Worm (Caenorhabditis elegans): ENCODE results near the gene jmjd-4.

DNA sequence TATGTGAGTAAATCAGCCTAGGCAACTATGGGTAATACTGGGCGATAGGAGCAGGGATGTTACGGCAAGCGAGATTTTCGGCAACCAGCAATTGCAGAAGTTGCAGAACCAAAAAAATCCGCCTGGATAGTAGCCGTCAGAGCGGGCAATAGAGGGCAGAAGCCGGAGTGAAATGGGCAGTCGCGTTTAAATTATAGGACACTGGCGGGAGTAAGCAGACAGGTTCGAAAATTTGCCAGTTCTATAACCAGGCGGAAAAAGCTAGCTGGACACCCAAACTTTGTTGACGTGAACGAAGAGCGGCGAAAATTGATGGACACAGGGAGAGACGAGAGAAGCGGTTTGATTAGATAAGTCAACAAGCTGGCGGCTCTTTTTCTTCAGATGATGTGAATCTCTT, 26.1 kb upstream of the jmjd-4 start:
- TF ChIP-seq him-1 (tag; optimal IDR thresholded peaks at IDR 0.05) (no peak), dao-5 (tag; optimal IDR thresholded peaks at IDR 0.05) (no peak)
